Fruit fly (Drosophila melanogaster): ENCODE data around the gene CG2926.

CG2926 gene

DNA sequence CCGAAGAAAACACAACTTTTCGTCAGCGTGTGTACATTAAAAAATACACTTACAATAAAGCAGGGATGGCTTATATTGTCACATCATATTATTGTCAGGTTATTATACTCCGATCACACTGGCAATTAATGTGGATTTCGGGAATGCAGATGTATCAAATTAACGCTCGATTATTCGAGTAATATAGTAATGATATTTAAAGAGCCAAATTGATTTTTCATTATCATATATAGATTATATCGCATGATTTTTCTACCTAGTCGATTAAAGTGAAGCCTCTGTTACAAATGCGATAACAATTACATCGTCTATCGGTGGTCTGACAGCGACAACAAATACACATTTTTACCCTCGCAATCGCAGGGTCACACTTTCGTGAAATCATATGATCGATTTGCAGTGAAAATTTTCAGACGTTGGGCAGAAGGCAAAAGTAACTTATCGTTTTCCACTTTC is 3.2 kb upstream of the CG2926 start, which contains the start of the genes noi and Vha26 (continued):
- TF ChIP-seq Doc3 (GFP tag; IDR thresholded peaks at IDR 0.05; ENCODE audit: partially characterized antibody) (peak; percentile 46; the same call in 2 of the 3 replicates), ab (GFP tag; optimal IDR thresholded peaks at IDR 0.05) (no peak), HLH4C (GFP tag; IDR thresholded peaks at IDR 0.05; ENCODE audit: partially characterized antibody) (peak; percentile 69), pan (optimal IDR thresholded peaks at IDR 0.05) (no peak), pan (GFP tag; optimal IDR thresholded peaks at IDR 0.05 in 1 of 2, IDR thresholded peaks at IDR 0.05 in 1 of 2) (no peak), TFAM (GFP tag; optimal IDR thresholded peaks at IDR 0.05) (no peak), Dref (GFP tag; IDR thresholded peaks at IDR 0.05) (peak; percentile 73), NC2β (GFP tag; optimal IDR thresholded peaks at IDR 0.05) (no peak), Mad (GFP tag; optimal IDR thresholded peaks at IDR 0.05) (peak; percentile 13), slou (GFP tag; optimal IDR thresholded peaks at IDR 0.05) (peak; percentile 10), kni (GFP tag; optimal IDR thresholded peaks at IDR 0.05) (no peak), Sox100B (GFP tag; optimal IDR thresholded peaks at IDR 0.05) (no peak), CG34376 (GFP tag; optimal IDR thresholded peaks at IDR 0.05) (no peak), CG6765 (GFP tag; optimal IDR thresholded peaks at IDR 0.05) (no peak), phol (tag; optimal IDR thresholded peaks at IDR 0.05) (peak; percentile 76), Ets97D (GFP tag; optimal IDR thresholded peaks at IDR 0.05) (peak; percentile 77), CG3281 (GFP tag; optimal IDR thresholded peaks at IDR 0.05) (peak; percentile 22), CG30020 (tag; optimal IDR thresholded peaks at IDR 0.05) (peak; percentile 97), MTF-1 (GFP tag; optimal IDR thresholded peaks at IDR 0.05; ENCODE audit: borderline replicate concordance) (no peak), Side (GFP tag; optimal IDR thresholded peaks at IDR 0.05) (no peak), zfh1 (GFP tag; IDR thresholded peaks at IDR 0.05) (no peak; the same call in 2 of the 3 replicates), nmo (GFP tag; optimal IDR thresholded peaks at IDR 0.05) (peak; percentile 87), Nf-YB (GFP tag; optimal IDR thresholded peaks at IDR 0.05) (no peak), slbo (GFP tag; IDR thresholded peaks at IDR 0.05) (peak; percentile 47), CG7357 (GFP tag; IDR thresholded peaks at IDR 0.05) (peak; percentile 98), tna (GFP tag; IDR thresholded peaks at IDR 0.05; ENCODE audit: partially characterized antibody) (no peak), CG9817 (tag; optimal IDR thresholded peaks at IDR 0.05) (no peak), CG6683 (GFP tag; optimal IDR thresholded peaks at IDR 0.05) (no peak), CG15011 (GFP tag; optimal IDR thresholded peaks at IDR 0.05) (no peak), ato (GFP tag; IDR thresholded peaks at IDR 0.05; ENCODE audit: partially characterized antibody) (no peak), CG14965 (GFP tag; optimal IDR thresholded peaks at IDR 0.05; ENCODE audit: borderline replicate concordance) (no peak), CG42726 (GFP tag; IDR thresholded peaks at IDR 0.05; ENCODE audit: partially characterized antibody) (no peak), CG11085 (GFP tag; IDR thresholded peaks at IDR 0.05) (no peak), btn (GFP tag; optimal IDR thresholded peaks at IDR 0.05) (no peak), NC2α (GFP tag; optimal IDR thresholded peaks at IDR 0.05) (no peak), Tbp (GFP tag; optimal IDR thresholded peaks at IDR 0.05) (no peak), ssp (GFP tag; IDR thresholded peaks at IDR 0.05) (peak; percentile 98), ap (GFP tag; IDR thresholded peaks at IDR 0.05) (no peak), CG2199 (GFP tag; IDR thresholded peaks at IDR 0.05) (no peak), bcd (GFP tag; optimal IDR thresholded peaks at IDR 0.05) (no peak), zen (tag; optimal IDR thresholded peaks at IDR 0.05) (peak; percentile 76), sim (GFP tag; IDR thresholded peaks at IDR 0.05) (no peak), onecut (GFP tag; IDR thresholded peaks at IDR 0.05) (peak; percentile 59), salm (tag; optimal IDR thresholded peaks at IDR 0.05) (no peak), mld (GFP tag; IDR thresholded peaks at IDR 0.05; ENCODE audit: partially characterized antibody) (no peak), CG1233 (GFP tag; optimal IDR thresholded peaks at IDR 0.05) (no peak), ac (GFP tag; optimal IDR thresholded peaks at IDR 0.05) (no peak), CG7963 (GFP tag; IDR thresholded peaks at IDR 0.05; ENCODE audit: partially characterized antibody) (peak; percentile 51; the same call in 1 of the 3 replicates), CG11504 (tag; optimal IDR thresholded peaks at IDR 0.05) (no peak), dimm (GFP tag; IDR thresholded peaks at IDR 0.05) (no peak), sug (tag; optimal IDR thresholded peaks at IDR 0.05) (peak; percentile 63)
